Worm (Caenorhabditis elegans) whole organism, young adult: ENCODE data around the gene nud-1.

Experiments used
- pha-4 ChIP-seq: fragments of 150-350 bp; sonication (generic microtip); optimal IDR thresholded peaks from 2 replicates; lab custom pipeline; 2014; ENCODE audit warnings: missing biosample characterization, missing genetic modification reagents, missing genetic modification characterization
- unc-62 ChIP-seq: fragments of 150-350 bp; optimal IDR thresholded peaks from 2 replicates; lab custom pipeline; 2014; ENCODE audit warnings: missing biosample characterization, missing genetic modification reagents, missing genetic modification characterization

ce11 chrIII:13359847-13360246 is 18.5 kb downstream of the nud-1 start:
- TF ChIP-seq pha-4 (tag; lab: Kevin White, UChicago) (no peak), unc-62 (GFP tag; lab: Kevin White, UChicago) (no peak)
